Fruit fly (Drosophila melanogaster): ENCODE data around the gene AIF.

dm6 chr2L:2198119-2198494, 46.6 kb downstream of the AIF start:
- TF ChIP-seq insv (optimal IDR thresholded peaks at IDR 0.05) (no peak), psq (optimal IDR thresholded peaks at IDR 0.05) (no peak), ttk (optimal IDR thresholded peaks at IDR 0.05) (no peak)

Measured in Kc167 (cell line).